Fruit fly (Drosophila melanogaster): ENCODE data around the gene VhaM9.7-a.
A peak's percentile ranks its signal among the peaks of the same experiment; 100 is the strongest.

dm6 chr3L:4229365-4229967 lies 33.0 kb upstream of the VhaM9.7-a start:
- TF ChIP-seq CG31365 (tag; optimal IDR thresholded peaks at IDR 0.05) = no peak
- no peak for TF ChIP-seq pfk (GFP tag; optimal IDR thresholded peaks at IDR 0.05)
- TF ChIP-seq Med (GFP tag) = peak; percentile 19
- TF ChIP-seq Lim3 (GFP tag; IDR thresholded peaks at IDR 0.05) = no peak
- TF ChIP-seq CG16815 (GFP tag; optimal IDR thresholded peaks at IDR 0.05) = no peak
